Worm (Caenorhabditis elegans): ENCODE data around the gene srw-14.

The srw-14 gene

DNA sequence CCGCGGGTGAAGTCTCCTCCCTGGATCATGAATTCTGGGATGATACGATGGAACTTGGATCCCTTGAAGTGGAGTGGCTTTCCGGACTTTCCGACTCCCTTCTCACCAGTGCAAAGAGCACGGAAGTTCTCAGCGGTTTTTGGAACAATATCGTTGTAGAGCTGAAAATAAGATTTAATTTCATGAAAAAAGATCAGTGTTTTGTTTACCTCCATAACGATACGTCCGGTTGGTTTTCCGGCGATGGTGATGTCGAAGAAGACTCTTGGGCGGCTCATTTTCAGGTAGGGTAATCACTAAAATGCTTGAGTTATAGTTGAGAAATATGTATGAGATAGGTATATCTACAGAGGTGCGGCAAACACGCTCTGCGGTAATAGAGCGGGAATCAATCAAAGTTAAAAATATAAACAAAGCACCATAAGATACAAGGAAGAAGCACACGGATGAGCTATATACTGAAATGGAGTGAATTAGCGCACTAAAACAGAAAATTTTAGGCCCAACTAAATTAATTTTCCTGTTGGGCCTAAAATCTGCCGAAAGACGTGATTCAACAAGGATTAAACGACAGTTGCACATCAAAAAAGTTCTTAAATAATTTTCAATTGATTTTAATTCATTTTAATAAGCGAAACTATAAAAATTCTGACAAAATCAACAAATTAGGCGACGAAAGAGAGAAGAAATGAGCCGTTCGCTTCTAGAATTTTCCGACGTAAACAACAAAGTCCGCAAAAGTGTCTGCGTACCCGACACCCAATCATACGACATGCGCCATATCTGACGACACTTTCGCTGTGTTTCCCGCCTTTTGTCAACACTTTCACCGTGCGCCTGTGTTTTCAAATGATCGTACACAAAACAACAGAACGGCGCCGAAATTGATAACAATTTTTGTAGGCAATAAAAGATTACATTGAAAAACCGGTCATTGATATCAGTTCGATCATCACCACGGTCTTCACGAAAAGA lies 38.4 kb upstream of the srw-14 start, which contains the start of the genes cyn-7 and bath-36 (continued):
- TF ChIP-seq nfya-1 (tag; optimal IDR thresholded peaks at IDR 0.05; ENCODE audit: borderline replicate concordance, insufficient read depth) (no peak), nhr-179 (tag; optimal IDR thresholded peaks at IDR 0.05) (no peak), C17E4.6 (GFP tag; IDR thresholded peaks at IDR 0.05) (0 out of 2 replicates have a peak, but pooled peaks have one; percentile 26), K12H6.12 (tag; optimal IDR thresholded peaks at IDR 0.05) (peak; percentile 1), F52B5.7 (tag; optimal IDR thresholded peaks at IDR 0.05) (no peak), ztf-22 (GFP tag; optimal IDR thresholded peaks at IDR 0.05) (peak; percentile 9), akir-1 (GFP tag; optimal IDR thresholded peaks at IDR 0.05) (no peak), hlh-26 (GFP tag; conservative IDR thresholded peaks at IDR 0.05) (no peak), nfya-2 (GFP tag; IDR thresholded peaks at IDR 0.05) (no peak), lin-26 (GFP tag; IDR thresholded peaks at IDR 0.05) (peak; percentile 34; the same call in 1 of the 2 replicates), let-526 (GFP tag; IDR thresholded peaks at IDR 0.05) (no peak), nhr-120 (GFP tag; IDR thresholded peaks at IDR 0.05) (no peak), xnd-1 (tag; optimal IDR thresholded peaks at IDR 0.05) (peak; percentile 65), nfyb-1 (GFP tag; IDR thresholded peaks at IDR 0.05) (peak; percentile 53; the same call in 1 of the 2 replicates), dox-1 (GFP tag; IDR thresholded peaks at IDR 0.05) (peak; percentile 68), ztf-25 (GFP tag; IDR thresholded peaks at IDR 0.05) (no peak), hsf-1 (GFP tag; IDR thresholded peaks at IDR 0.05) (peak; percentile 99), lir-1 (GFP tag; conservative IDR thresholded peaks at IDR 0.05) (peak; percentile 70), ceh-40 (GFP tag; IDR thresholded peaks at IDR 0.05) (no peak), C06A6.2 (GFP tag; conservative IDR thresholded peaks at IDR 0.05) (0 out of 2 replicates have a peak, but pooled peaks have one; percentile 31), ztf-28 (GFP tag; IDR thresholded peaks at IDR 0.05) (no peak), tbp1 (GFP tag; optimal IDR thresholded peaks at IDR 0.05) (peak; percentile 54), tbx-9 (tag; optimal IDR thresholded peaks at IDR 0.05; ENCODE audit: borderline replicate concordance) (no peak), rcor-1 (GFP tag; IDR thresholded peaks at IDR 0.05) (peak; percentile 58), madf-6 (GFP tag; IDR thresholded peaks at IDR 0.05) (peak; percentile 90), somi-1 (GFP tag; optimal IDR thresholded peaks at IDR 0.05) (no peak), unc-130 (GFP tag; optimal IDR thresholded peaks at IDR 0.05) (no peak), ZK185.1 (tag; optimal IDR thresholded peaks at IDR 0.05; ENCODE audit: poor library complexity, severe bottlenecking) (peak; percentile 72), madf-8 (GFP tag; conservative IDR thresholded peaks at IDR 0.05) (peak; percentile 67), T07F8.4 (tag; optimal IDR thresholded peaks at IDR 0.05) (no peak), nhr-80 (tag; optimal IDR thresholded peaks at IDR 0.05) (peak; percentile 80), snpc-4 (GFP tag; optimal IDR thresholded peaks at IDR 0.05) (no peak), snpc-4 (tag; optimal IDR thresholded peaks at IDR 0.05) (peak in 2 of 4 experiments; percentile 68 to 71), rec-8 (tag; optimal IDR thresholded peaks at IDR 0.05) (no peak), mcd-1 (GFP tag; IDR thresholded peaks at IDR 0.05) (peak; percentile 91), him-1 (tag; optimal IDR thresholded peaks at IDR 0.05) (no peak), tlf-1 (GFP tag; optimal IDR thresholded peaks at IDR 0.05) (peak; percentile 86), Y79H2A.3 (GFP tag; conservative IDR thresholded peaks at IDR 0.05) (no peak), T26A5.8 (tag; optimal IDR thresholded peaks at IDR 0.05) (no peak), Y95B8A.8 (GFP tag; IDR thresholded peaks at IDR 0.05) (0 out of 2 replicates have a peak, but pooled peaks have one; percentile 26), lsl-1 (GFP tag; optimal IDR thresholded peaks at IDR 0.05) (peak; percentile 49), ccch-3 (GFP tag; optimal IDR thresholded peaks at IDR 0.05) (no peak), egl-44 (GFP tag; IDR thresholded peaks at IDR 0.05) (no peak), Y53G8AR.9 (GFP tag; conservative IDR thresholded peaks at IDR 0.05) (0 out of 2 replicates have a peak, but pooled peaks have one; percentile 7), B0035.1 (tag; optimal IDR thresholded peaks at IDR 0.05) (no peak), Y53F4B.3 (GFP tag; IDR thresholded peaks at IDR 0.05) (no peak)
